Fruit fly (Drosophila melanogaster) whole organism, embryonic: ENCODE measurements around the gene Sld5.

Source experiments
- Adf1 ChIP-seq: fragments of 200-800 bp; sonication (Bioruptor generic); IDR thresholded peaks from 2 replicates; pipeline ENCODE4 v1.3.6; 2022; ENCODE audit warnings: missing biosample characterization, missing genetic modification characterization
- Aef1 ChIP-seq: fragments of 200-800 bp; sonication (Bioruptor generic); IDR thresholded peaks from 3 replicates; pipeline ENCODE4 v1.3.6; 2022; ENCODE audit warnings: missing biosample characterization, missing genetic modification characterization
- CG1024 ChIP-seq: fragments of 200-800 bp; sonication (Bioruptor generic); IDR thresholded peaks from 2 replicates; pipeline ENCODE4 v1.3.6; 2022; ENCODE audit warnings: missing biosample characterization, missing genetic modification characterization
- CG10543 ChIP-seq: fragments of 200-800 bp; sonication (Bioruptor generic); optimal IDR thresholded peaks from 3 replicates; lab custom pipeline; 2017; ENCODE audit warnings: missing biosample characterization, mild to moderate bottlenecking, missing genetic modification characterization, moderate library complexity
- CG11696 ChIP-seq: fragments of 200-800 bp; sonication (Bioruptor generic); IDR thresholded peaks from 2 replicates; pipeline ENCODE4 v1.3.6; 2022; ENCODE audit warnings: missing biosample characterization, missing genetic modification characterization
- CG12071 ChIP-seq: fragments of 200-800 bp; sonication (Bioruptor generic); optimal IDR thresholded peaks from 3 replicates; lab custom pipeline; 2018; ENCODE audit warnings: missing biosample characterization, mild to moderate bottlenecking, missing genetic modification characterization
- CG12236 ChIP-seq: fragments of 200-800 bp; sonication (Bioruptor generic); optimal IDR thresholded peaks from 2 replicates; lab custom pipeline; 2016; ENCODE audit warnings: missing biosample characterization, missing genetic modification characterization
- CG12769 ChIP-seq: fragments of 200-800 bp; sonication (Bioruptor generic); optimal IDR thresholded peaks from 2 replicates; lab custom pipeline; 2019; ENCODE audit warnings: missing biosample characterization, mild to moderate bottlenecking, missing genetic modification characterization, moderate library complexity
- CG14441 ChIP-seq: fragments of 200-800 bp; sonication (Bioruptor generic); IDR thresholded peaks from 2 replicates; pipeline ENCODE4 v1.3.6; 2022; ENCODE audit warnings: missing biosample characterization, missing genetic modification characterization
- CG17361 ChIP-seq: fragments of 200-800 bp; sonication (Bioruptor generic); IDR thresholded peaks from 3 replicates; pipeline ENCODE4 v1.3.6; 2022; ENCODE audit warnings: missing biosample characterization, missing genetic modification characterization
- CG17385 ChIP-seq: fragments of 200-800 bp; sonication (Bioruptor generic); optimal IDR thresholded peaks from 3 replicates; lab custom pipeline; 2018; ENCODE audit warnings: missing biosample characterization, mild to moderate bottlenecking, missing genetic modification characterization
- CG17802 ChIP-seq: fragments of 200-800 bp; sonication (Bioruptor generic); optimal IDR thresholded peaks from 2 replicates; lab custom pipeline; 2018; ENCODE audit warnings: missing biosample characterization, mild to moderate bottlenecking, missing genetic modification characterization, moderate library complexity
- CG2120 ChIP-seq: fragments of 200-800 bp; sonication (Bioruptor generic); optimal IDR thresholded peaks from 3 replicates; lab custom pipeline; 2016; ENCODE audit warnings: missing biosample characterization, missing genetic modification characterization
- CG30431 ChIP-seq: fragments of 200-800 bp; sonication (Bioruptor generic); optimal IDR thresholded peaks from 2 replicates; lab custom pipeline; 2017; ENCODE audit warnings: missing biosample characterization, missing genetic modification characterization
- CG33213 ChIP-seq: fragments of 200-800 bp; sonication (Bioruptor generic); optimal IDR thresholded peaks from 3 replicates; lab custom pipeline; 2016; ENCODE audit warnings: missing biosample characterization, missing genetic modification characterization
- CG4282 ChIP-seq: fragments of 200-800 bp; sonication (Bioruptor generic); optimal IDR thresholded peaks from 2 replicates; lab custom pipeline; 2016; ENCODE audit warnings: missing biosample characterization, missing genetic modification characterization
- CG5245 ChIP-seq: fragments of 200-800 bp; sonication (Bioruptor generic); optimal IDR thresholded peaks from 3 replicates; lab custom pipeline; 2016; ENCODE audit warnings: missing biosample characterization, missing genetic modification characterization
- CG6791 ChIP-seq: fragments of 200-800 bp; sonication (Bioruptor generic); IDR thresholded peaks from 3 replicates; pipeline ENCODE4 v1.3.6; 2022; ENCODE audit warnings: missing biosample characterization, missing genetic modification characterization; ENCODE audit not compliant: partially characterized antibody
- CG9437 ChIP-seq: fragments of 200-800 bp; sonication (Bioruptor generic); optimal IDR thresholded peaks from 2 replicates; lab custom pipeline; 2018; ENCODE audit warnings: missing biosample characterization, mild to moderate bottlenecking, missing genetic modification characterization
- CoRest ChIP-seq: fragments of 200-800 bp; sonication (Bioruptor generic); optimal IDR thresholded peaks from 3 replicates; lab custom pipeline; 2018; ENCODE audit warnings: missing biosample characterization, mild to moderate bottlenecking, missing genetic modification characterization, moderate library complexity
- D ChIP-seq, 2 experiments: fragments of 200-800 bp in 1 of 2; fragments of >200 bp in 1 of 2; sonication (Bioruptor generic) in 1 of 2; optimal IDR thresholded peaks; 2 replicates in 1 of 2; 3 replicates in 1 of 2; lab custom pipeline; 2017; ENCODE audit warnings: mild to moderate bottlenecking in 1 of 2, missing biosample characterization in 1 of 2, missing genetic modification characterization in 1 of 2, missing genetic modification reagents in 1 of 2
- Dref ChIP-seq: fragments of 200-800 bp; sonication (Bioruptor generic); IDR thresholded peaks from 2 replicates; pipeline ENCODE4 v1.3.6; 2022; ENCODE audit warnings: missing biosample characterization, missing genetic modification characterization
- Ets65A ChIP-seq: fragments of 200-800 bp; sonication (Bioruptor generic); peaks from one replicate; lab custom pipeline; 2016; ENCODE audit warnings: missing biosample characterization, missing genetic modification characterization
- HLH54F ChIP-seq: fragments of 200-800 bp; sonication (Bioruptor generic); optimal IDR thresholded peaks from 3 replicates; lab custom pipeline; 2016; ENCODE audit warnings: missing biosample characterization, missing genetic modification characterization
- HLHmδ ChIP-seq: fragments of 200-800 bp; sonication (Bioruptor generic); optimal IDR thresholded peaks from 2 replicates; lab custom pipeline; 2018; ENCODE audit warnings: missing biosample characterization, mild to moderate bottlenecking, missing genetic modification characterization, moderate library complexity
- Nf-YA ChIP-seq: fragments of 200-800 bp; sonication (Bioruptor generic); IDR thresholded peaks from 2 replicates; pipeline ENCODE4 v1.3.6; 2022; ENCODE audit warnings: missing biosample characterization, missing genetic modification characterization
- Pdp1 ChIP-seq, 2 experiments: fragments of 200-800 bp; sonication (Bioruptor generic); optimal IDR thresholded peaks; 3 replicates each; lab custom pipeline; 2016; ENCODE audit warnings: missing biosample characterization in 2 of 2, missing genetic modification characterization in 2 of 2, mild to moderate bottlenecking in 1 of 2, moderate library complexity in 1 of 2
- Ptx1 ChIP-seq: fragments of 200-800 bp; sonication (Bioruptor generic); IDR thresholded peaks from 2 replicates; pipeline ENCODE4 v1.3.6; 2022; ENCODE audit warnings: missing biosample characterization, missing genetic modification characterization
- Ravus ChIP-seq: fragments of 200-800 bp; sonication (Bioruptor generic); IDR thresholded peaks from 2 replicates; pipeline ENCODE4 v1.3.6; 2022; ENCODE audit warnings: missing biosample characterization, missing genetic modification characterization
- Trl ChIP-seq, 3 experiments: fragments of >200 bp in 2 of 3; fragments of 200-800 bp in 1 of 3; sonication (Bioruptor generic) in 1 of 3; optimal IDR thresholded peaks; 2 replicates in 1 of 3; 3 replicates in 2 of 3; lab custom pipeline; 2016 to 2017; ENCODE audit warnings: missing biosample characterization in 1 of 3, missing genetic modification characterization in 1 of 3
- Vsx1 ChIP-seq: fragments of 200-800 bp; sonication (Bioruptor generic); optimal IDR thresholded peaks from 2 replicates; lab custom pipeline; 2017; ENCODE audit warnings: missing biosample characterization, mild to moderate bottlenecking, missing genetic modification characterization, missing genetic modification reagents
- amos ChIP-seq: fragments of 200-800 bp; sonication (Bioruptor generic); IDR thresholded peaks from 2 replicates; pipeline ENCODE4 v1.3.6; 2022; ENCODE audit warnings: missing biosample characterization, missing genetic modification characterization; ENCODE audit not compliant: partially characterized antibody
- ato ChIP-seq: fragments of 200-800 bp; sonication (Bioruptor generic); IDR thresholded peaks from 2 replicates; pipeline ENCODE4 v1.3.6; 2022; ENCODE audit warnings: missing biosample characterization, missing genetic modification characterization; ENCODE audit not compliant: partially characterized antibody
- btn ChIP-seq: fragments of 200-800 bp; sonication (Bioruptor generic); optimal IDR thresholded peaks from 2 replicates; lab custom pipeline; 2016; ENCODE audit warnings: missing biosample characterization, missing genetic modification characterization
- dimm ChIP-seq: fragments of 200-800 bp; sonication (Bioruptor generic); IDR thresholded peaks from 2 replicates; pipeline ENCODE4 v1.3.6; 2022; ENCODE audit warnings: missing biosample characterization, missing genetic modification characterization
- dm ChIP-seq: fragments of 200-800 bp; sonication (Bioruptor generic); optimal IDR thresholded peaks from 3 replicates; lab custom pipeline; 2016; ENCODE audit warnings: missing biosample characterization, missing genetic modification characterization
- ham ChIP-seq: fragments of 200-800 bp; sonication (Bioruptor generic); IDR thresholded peaks from 2 replicates; pipeline ENCODE4 v1.3.6; 2022; ENCODE audit warnings: missing biosample characterization, missing genetic modification characterization
- kay ChIP-seq: fragments of 200-800 bp; sonication (Bioruptor generic); optimal IDR thresholded peaks from 2 replicates; lab custom pipeline; 2016; ENCODE audit warnings: missing biosample characterization, missing genetic modification characterization
- mirr ChIP-seq: fragments of 200-800 bp; sonication (Bioruptor generic); optimal IDR thresholded peaks from 3 replicates; lab custom pipeline; 2018; ENCODE audit warnings: missing biosample characterization, mild to moderate bottlenecking, missing genetic modification characterization
- nmo ChIP-seq: fragments of 200-800 bp; sonication (Bioruptor generic); optimal IDR thresholded peaks from 2 replicates; lab custom pipeline; 2018; ENCODE audit warnings: missing biosample characterization, mild to moderate bottlenecking, missing genetic modification characterization, moderate library complexity
- peb ChIP-seq: fragments of 200-800 bp; sonication (Bioruptor generic); IDR thresholded peaks from 2 replicates; pipeline ENCODE4 v1.3.6; 2022; ENCODE audit warnings: missing biosample characterization, missing genetic modification characterization
- pnt ChIP-seq: fragments of 200-800 bp; sonication (Bioruptor generic); optimal IDR thresholded peaks from 3 replicates; lab custom pipeline; 2016; ENCODE audit warnings: missing biosample characterization, missing genetic modification characterization
- row ChIP-seq: fragments of 200-800 bp; sonication (Bioruptor generic); IDR thresholded peaks from 3 replicates; pipeline ENCODE4 v1.3.6; 2022; ENCODE audit warnings: missing biosample characterization, missing genetic modification characterization
- run ChIP-seq: fragments of 200-800 bp; sonication (Bioruptor generic); optimal IDR thresholded peaks from 3 replicates; lab custom pipeline; 2018; ENCODE audit warnings: missing biosample characterization, mild to moderate bottlenecking, missing genetic modification characterization
- sc ChIP-seq, 3 experiments: fragments of >200 bp in 2 of 3; fragments of 200-800 bp in 1 of 3; sonication (Bioruptor generic) in 1 of 3; optimal IDR thresholded peaks; 2 replicates in 2 of 3; 3 replicates in 1 of 3; lab custom pipeline; 2017; ENCODE audit warnings: mild to moderate bottlenecking in 1 of 3, missing biosample characterization in 1 of 3, missing genetic modification characterization in 1 of 3, missing genetic modification reagents in 1 of 3
- sqz ChIP-seq: fragments of 200-800 bp; sonication (Bioruptor generic); optimal IDR thresholded peaks from 3 replicates; lab custom pipeline; 2018; ENCODE audit warnings: missing biosample characterization, mild to moderate bottlenecking, missing genetic modification characterization
- sr ChIP-seq: fragments of 200-800 bp; sonication (Bioruptor generic); IDR thresholded peaks from 3 replicates; pipeline ENCODE4 v1.3.6; 2022; ENCODE audit warnings: missing biosample characterization, missing genetic modification characterization
- tx ChIP-seq: fragments of 200-800 bp; sonication (Bioruptor generic); optimal IDR thresholded peaks from 2 replicates; lab custom pipeline; 2016; ENCODE audit warnings: missing biosample characterization, missing genetic modification characterization
- wdn ChIP-seq: fragments of 200-800 bp; sonication (Bioruptor generic); IDR thresholded peaks from 2 replicates; pipeline ENCODE4 v1.3.6; 2022; ENCODE audit warnings: missing biosample characterization, missing genetic modification characterization
- zfh2 ChIP-seq: fragments of 200-800 bp; sonication (Bioruptor generic); optimal IDR thresholded peaks from 2 replicates; lab custom pipeline; 2016; ENCODE audit warnings: missing biosample characterization, missing genetic modification characterization

Sld5 gene

DNA sequence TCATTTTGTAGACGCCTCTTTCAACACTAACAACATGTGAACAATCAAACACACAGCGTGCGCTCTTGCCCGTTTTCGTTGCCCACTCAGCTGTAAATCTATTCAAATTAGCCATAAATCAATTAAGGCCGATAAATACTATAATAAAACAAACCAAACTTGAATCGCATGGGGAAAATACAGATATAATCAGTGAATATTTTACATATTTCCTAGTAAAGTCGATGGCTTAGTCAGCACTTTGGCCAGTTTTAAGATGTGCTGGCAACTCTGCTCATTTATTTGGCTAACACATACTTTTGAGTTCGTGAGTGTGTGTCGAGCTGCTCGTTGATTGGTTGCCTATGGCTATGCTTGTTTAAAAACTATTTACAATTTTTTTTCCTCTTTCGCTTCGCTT, 42.9 kb upstream of the Sld5 start (continued):
- TF ChIP-seq Aef1, result 0 out of 3 replicates have a peak, but pooled peaks have one; percentile 6
- TF ChIP-seq row (GFP tag; lab: Robert Waterston, UW), result peak; percentile 32; the same call in 1 of the 3 replicates
- no peak for TF ChIP-seq Adf1 (GFP tag; lab: Robert Waterston, UW)
- TF ChIP-seq peb (GFP tag; lab: Robert Waterston, UW), result no peak
- TF ChIP-seq CG12071, result peak; percentile 46
- peak; percentile 54 for TF ChIP-seq D (optimal IDR thresholded peaks at IDR 0.05; lab: Kevin White, UChicago)
- TF ChIP-seq D (GFP tag; optimal IDR thresholded peaks at IDR 0.05; lab: Kevin White, UChicago), result no peak
- TF ChIP-seq HLHmδ (GFP tag; lab: Kevin White, UChicago), result no peak
- peak in 1 of 2 experiments; percentile 22 for TF ChIP-seq Trl (optimal IDR thresholded peaks at IDR 0.05; lab: Kevin White, UChicago)
- TF ChIP-seq Trl (GFP tag; optimal IDR thresholded peaks at IDR 0.05; lab: Kevin White, UChicago), result no peak
- TF ChIP-seq pnt, result peak; percentile 15
- TF ChIP-seq dimm (GFP tag; lab: Robert Waterston, UW), result peak; percentile 18; the same call in 1 of the 2 replicates
- peak; percentile 79 for TF ChIP-seq Vsx1
- peak; percentile 34 for TF ChIP-seq kay (GFP tag; lab: Kevin White, UChicago)
- TF ChIP-seq CG33213, result peak; percentile 5
- TF ChIP-seq HLH54F, result peak; percentile 33
- peak; percentile 61 for TF ChIP-seq CG12769
- TF ChIP-seq sqz, result peak; percentile 61
- TF ChIP-seq CG2120 (GFP tag; lab: Kevin White, UChicago), result peak; percentile 41
- peak; percentile 8 for TF ChIP-seq CG10543 (GFP tag; lab: Kevin White, UChicago)
- TF ChIP-seq CG17802 (tag; lab: Kevin White, UChicago), result no peak
- peak; percentile 23 for TF ChIP-seq zfh2
- no peak for TF ChIP-seq CG12236 (GFP tag; lab: Kevin White, UChicago)
- TF ChIP-seq run, result no peak
- TF ChIP-seq mirr (GFP tag; lab: Kevin White, UChicago), result peak; percentile 41
- no peak for TF ChIP-seq amos (GFP tag; lab: Robert Waterston, UW)
- peak; percentile 45 for TF ChIP-seq Ets65A (GFP tag; lab: Kevin White, UChicago)
- TF ChIP-seq sc (optimal IDR thresholded peaks at IDR 0.05; lab: Kevin White, UChicago), result no peak
- no peak for TF ChIP-seq sc (GFP tag; optimal IDR thresholded peaks at IDR 0.05; lab: Kevin White, UChicago)
- TF ChIP-seq CG4282 (GFP tag; lab: Kevin White, UChicago), result no peak
- TF ChIP-seq dm, result no peak
- TF ChIP-seq CG17361 (GFP tag; lab: Robert Waterston, UW), result peak; percentile 14; the same call in 1 of the 3 replicates
- TF ChIP-seq nmo (GFP tag; lab: Kevin White, UChicago), result no peak
- TF ChIP-seq CG1024 (GFP tag; lab: Robert Waterston, UW), result no peak

DNA sequence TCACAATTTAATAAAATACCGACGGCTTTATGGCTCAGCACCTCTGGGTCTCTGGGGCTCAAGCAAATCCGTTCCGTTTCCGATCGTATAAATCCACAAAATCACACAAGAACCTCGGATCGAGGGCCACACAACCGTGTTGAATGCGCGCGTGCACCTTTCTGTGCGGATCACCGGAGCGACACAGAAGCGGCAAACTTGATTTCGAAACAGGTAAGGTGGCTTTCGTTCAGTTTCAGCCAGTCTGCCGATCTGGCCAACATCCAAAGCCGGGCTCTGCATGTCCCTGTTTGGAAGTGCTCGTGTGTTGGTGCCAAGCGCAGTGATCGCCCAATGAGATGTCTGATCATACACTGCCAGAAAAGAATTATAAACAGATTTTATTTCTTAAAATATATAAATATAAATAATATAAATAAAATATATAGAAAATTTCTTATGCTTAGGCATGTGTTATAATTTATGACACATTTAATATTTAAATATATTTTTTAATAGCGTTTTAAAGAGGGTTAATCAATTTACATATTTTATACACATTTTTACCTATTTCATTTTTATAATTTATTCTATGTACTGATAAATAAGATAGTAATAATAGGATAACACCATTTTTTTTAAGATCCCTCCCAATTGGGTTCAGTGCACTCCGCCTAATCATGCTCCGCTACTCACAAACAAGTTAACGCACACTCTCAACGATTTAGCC, 42.3 kb upstream of the Sld5 start, which contains the start of gene dysf:
TSS of gene dysf (minus strand) at position 210 of the 709 bp plus-strand sequence.
- TF ChIP-seq ham (GFP tag; lab: Robert Waterston, UW) (no peak), ato (GFP tag; lab: Robert Waterston, UW) (no peak), tx (GFP tag; lab: Kevin White, UChicago) (no peak), CG14441 (GFP tag; lab: Robert Waterston, UW) (no peak), wdn (GFP tag; lab: Robert Waterston, UW) (no peak), sr (GFP tag; lab: Robert Waterston, UW) (no peak), CG17385 (GFP tag; lab: Kevin White, UChicago) (peak; percentile 64), Ptx1 (GFP tag; lab: Robert Waterston, UW) (peak; percentile 63; the same call in 1 of the 2 replicates), CG9437 (GFP tag; lab: Kevin White, UChicago) (peak; percentile 75), CG11696 (GFP tag; lab: Robert Waterston, UW) (no peak), Ravus (GFP tag; lab: Robert Waterston, UW) (no peak), CG5245 (GFP tag; lab: Kevin White, UChicago) (peak; percentile 28), CoRest (tag; lab: Kevin White, UChicago) (peak; percentile 89), dimm (GFP tag; lab: Robert Waterston, UW) (no peak), CG6791 (GFP tag; lab: Robert Waterston, UW) (no peak), btn (no peak), Dref (GFP tag; lab: Robert Waterston, UW) (no peak), Nf-YA (no peak), Pdp1 (GFP tag; optimal IDR thresholded peaks at IDR 0.05; lab: Kevin White, UChicago) (no peak), CG30431 (GFP tag; lab: Kevin White, UChicago) (peak; percentile 37)
